Worm (Caenorhabditis elegans): ENCODE measurements around the gene sra-33.

sra-33 gene

ce11 chrII:4518300-4518907 is 18.6 kb downstream of the sra-33 start, which contains the start of gene hlh-1:
TSS of gene hlh-1 (plus strand) at chrII:4518574.
- TF ChIP-seq R02D3.7 (tag; optimal IDR thresholded peaks at IDR 0.05) = no peak
- no peak for TF ChIP-seq nhr-237 (tag; optimal IDR thresholded peaks at IDR 0.05)
- TF ChIP-seq unc-62 (GFP tag; optimal IDR thresholded peaks at IDR 0.05) = no peak
- peak; percentile 71 for TF ChIP-seq F13H6.1 (tag; optimal IDR thresholded peaks at IDR 0.05)
- peak; percentile 66 for TF ChIP-seq nhr-129 (tag; optimal IDR thresholded peaks at IDR 0.05)
- no peak for TF ChIP-seq lin-11 (tag; optimal IDR thresholded peaks at IDR 0.05)
- TF ChIP-seq ztf-4 (tag; optimal IDR thresholded peaks at IDR 0.05) = peak; percentile 4
- TF ChIP-seq C34F6.9 (tag; optimal IDR thresholded peaks at IDR 0.05) = peak; percentile 0
- TF ChIP-seq ZK546.5 (tag; optimal IDR thresholded peaks at IDR 0.05) = no peak
- TF ChIP-seq lsy-2 (tag; optimal IDR thresholded peaks at IDR 0.05) = peak; percentile 16 to 83
- no peak for TF ChIP-seq zag-1 (tag; optimal IDR thresholded peaks at IDR 0.05)
- TF ChIP-seq sma-9 (GFP tag; optimal IDR thresholded peaks at IDR 0.05) = peak; percentile 56
- no peak for TF ChIP-seq sma-9 (tag; optimal IDR thresholded peaks at IDR 0.05)
- no peak for TF ChIP-seq nhr-21 (tag; optimal IDR thresholded peaks at IDR 0.05)
- TF ChIP-seq elt-1 (tag; optimal IDR thresholded peaks at IDR 0.05) = no peak

ce11 chrII:4517254-4517653 is 19.8 kb downstream of the sra-33 start:
- TF ChIP-seq snpc-4 (tag; optimal IDR thresholded peaks at IDR 0.05) (no peak), ztf-4 (tag; optimal IDR thresholded peaks at IDR 0.05) (no peak), ztf-11 (tag; optimal IDR thresholded peaks at IDR 0.05) (no peak)

- TF ChIP-seq nhr-21 (tag; optimal IDR thresholded peaks at IDR 0.05) (no peak), sma-3 (GFP tag; optimal IDR thresholded peaks at IDR 0.05) (no peak), mbf-1 (tag; optimal IDR thresholded peaks at IDR 0.05) (no peak), nhr-6 (tag; optimal IDR thresholded peaks at IDR 0.05) (no peak), mab-5 (tag; optimal IDR thresholded peaks at IDR 0.05) (no peak)
These were observed 20.8 kb downstream of the sra-33 start for ce11 chrII:4516291-4516690.

- TF ChIP-seq mab-5 (tag; optimal IDR thresholded peaks at IDR 0.05) = no peak
- TF ChIP-seq aly-2 (tag; optimal IDR thresholded peaks at IDR 0.05) = no peak
- no peak for TF ChIP-seq peb-1 (tag; optimal IDR thresholded peaks at IDR 0.05)
These were observed 25.1 kb downstream of the sra-33 start, which contains the start of gene cyp-23A1 for ce11 chrII:4511911-4512310. TSS of gene cyp-23A1 (plus strand) at chrII:4512211.

ce11 chrII:4510684-4511083 is 26.4 kb downstream of the sra-33 start:
- TF ChIP-seq gmeb-1 (tag; optimal IDR thresholded peaks at IDR 0.05) (no peak), ztf-4 (tag; optimal IDR thresholded peaks at IDR 0.05) (no peak), blmp-1 (tag; optimal IDR thresholded peaks at IDR 0.05; ENCODE audit: insufficient read depth) (peak; percentile 12)

- TF ChIP-seq C34F6.9 (tag; optimal IDR thresholded peaks at IDR 0.05) = no peak
- TF ChIP-seq crh-2 (tag; optimal IDR thresholded peaks at IDR 0.05) = peak; percentile 33
- peak; percentile 18 for TF ChIP-seq sma-3 (GFP tag; optimal IDR thresholded peaks at IDR 0.05)
- no peak for TF ChIP-seq aly-2 (tag; optimal IDR thresholded peaks at IDR 0.05)
- TF ChIP-seq fos-1 (tag; optimal IDR thresholded peaks at IDR 0.05) = peak; percentile 74
- TF ChIP-seq nhr-77 (tag; optimal IDR thresholded peaks at IDR 0.05) = no peak
- TF ChIP-seq Y55F3AM.14 (GFP tag; optimal IDR thresholded peaks at IDR 0.05) = no peak
- TF ChIP-seq lsy-2 (tag; optimal IDR thresholded peaks at IDR 0.05) = peak in 1 of 2 experiments; percentile 38
These were observed 29.4 kb downstream of the sra-33 start for ce11 chrII:4507669-4508068.

ce11 chrII:4506552-4507291 is 30.3 kb downstream of the sra-33 start:
- no peak for TF ChIP-seq lin-39 (tag; optimal IDR thresholded peaks at IDR 0.05)
- no peak for TF ChIP-seq Y55F3AM.14 (GFP tag; optimal IDR thresholded peaks at IDR 0.05)
- no peak for TF ChIP-seq ceh-16 (tag; optimal IDR thresholded peaks at IDR 0.05)
- TF ChIP-seq lsy-2 (tag; optimal IDR thresholded peaks at IDR 0.05) = peak; percentile 45 to 78
- no peak for TF ChIP-seq skn-1 (tag; optimal IDR thresholded peaks at IDR 0.05)
- TF ChIP-seq ztf-11 (tag; optimal IDR thresholded peaks at IDR 0.05) = no peak
- TF ChIP-seq mab-5 (tag; optimal IDR thresholded peaks at IDR 0.05) = peak; percentile 40
- peak; percentile 82 for TF ChIP-seq C34F6.9 (tag; optimal IDR thresholded peaks at IDR 0.05)
- peak; percentile 80 for TF ChIP-seq unc-55 (GFP tag; optimal IDR thresholded peaks at IDR 0.05)
- TF ChIP-seq F13H6.1 (tag; optimal IDR thresholded peaks at IDR 0.05) = peak; percentile 84
- peak; percentile 45 for TF ChIP-seq lin-13 (GFP tag; optimal IDR thresholded peaks at IDR 0.05)
- TF ChIP-seq sem-4 (tag; optimal IDR thresholded peaks at IDR 0.05) = peak; percentile 60
- TF ChIP-seq nhr-10 (tag; optimal IDR thresholded peaks at IDR 0.05) = no peak
- TF ChIP-seq snpc-4 (tag; optimal IDR thresholded peaks at IDR 0.05) = peak; percentile 57
- TF ChIP-seq nhr-129 (tag; optimal IDR thresholded peaks at IDR 0.05) = peak; percentile 84
- peak; percentile 10 for TF ChIP-seq egl-27 (tag; optimal IDR thresholded peaks at IDR 0.05)
- TF ChIP-seq zag-1 (tag; optimal IDR thresholded peaks at IDR 0.05) = peak; percentile 43
- TF ChIP-seq sma-9 (GFP tag; optimal IDR thresholded peaks at IDR 0.05) = peak; percentile 76
- no peak for TF ChIP-seq sma-9 (tag; optimal IDR thresholded peaks at IDR 0.05)
- peak; percentile 42 for TF ChIP-seq fos-1 (tag; optimal IDR thresholded peaks at IDR 0.05)
- no peak for TF ChIP-seq nhr-11 (tag; optimal IDR thresholded peaks at IDR 0.05)

Measured in whole organism, L2 larva.